Worm (Caenorhabditis elegans) whole organism, L4 larva: ENCODE data around the gene enu-3.6.

ENCODE experiments used
- F10B5.3 ChIP-seq: sonication (generic microtip); optimal IDR thresholded peaks from 2 replicates; lab custom pipeline; 2016; ENCODE audit warnings: mild to moderate bottlenecking, missing genetic modification characterization, missing compliant biosample characterization
- Y75B8A.6 ChIP-seq: fragments of 200-800 bp; sonication (Bioruptor generic); IDR thresholded peaks from 2 replicates; pipeline ENCODE4 v1.3.6; 2022; ENCODE audit warnings: missing genetic modification reagents, missing genetic modification characterization, missing compliant biosample characterization
- ZK337.2 ChIP-seq: fragments of 200-800 bp; sonication (Bioruptor generic); IDR thresholded peaks from 2 replicates; pipeline ENCODE4 v1.3.6; 2022; ENCODE audit warnings: missing genetic modification reagents, missing genetic modification characterization, missing compliant biosample characterization
- dpl-1 ChIP-seq: fragments of 150-350 bp; optimal IDR thresholded peaks from 2 replicates; lab custom pipeline; 2014; ENCODE audit warnings: missing biosample characterization, missing genetic modification reagents, missing genetic modification characterization
- duxl-1 ChIP-seq: sonication (generic microtip); optimal IDR thresholded peaks from 2 replicates; lab custom pipeline; 2016; ENCODE audit warnings: mild to moderate bottlenecking, missing genetic modification characterization, moderate library complexity, missing compliant biosample characterization; ENCODE audit not compliant: poor library complexity
- hlh-30 ChIP-seq: sonication (generic microtip); optimal IDR thresholded peaks from 2 replicates; lab custom pipeline; 2017; ENCODE audit warnings: antibody characterized with exemption, mild to moderate bottlenecking, missing genetic modification characterization, missing compliant biosample characterization; ENCODE audit not compliant: insufficient read depth
- lsy-2 ChIP-seq, 2 experiments: fragments of 150-350 bp in 1 of 2; sonication (generic microtip) in 1 of 2; optimal IDR thresholded peaks; 2 replicates each; lab custom pipeline; 2014 to 2017; ENCODE audit warnings: missing biosample characterization in 2 of 2, missing genetic modification characterization in 2 of 2
- mdl-1 ChIP-seq, 2 experiments: fragments of 150-350 bp in 1 of 2; sonication (generic microtip) in 1 of 2; optimal IDR thresholded peaks; 2 replicates each; lab custom pipeline; 2014 to 2017; ENCODE audit warnings: missing biosample characterization in 2 of 2, missing genetic modification characterization in 2 of 2
- nhr-25 ChIP-seq: sonication (generic microtip); optimal IDR thresholded peaks from 2 replicates; lab custom pipeline; 2017; ENCODE audit warnings: missing genetic modification characterization, mild to moderate bottlenecking, missing compliant biosample characterization, antibody characterized with exemption, moderate library complexity, borderline replicate concordance; ENCODE audit not compliant: insufficient read depth
- skn-1 ChIP-seq: fragments of 150-350 bp; optimal IDR thresholded peaks from 2 replicates; lab custom pipeline; 2014; ENCODE audit warnings: missing biosample characterization, missing genetic modification characterization

ce11 chrIII:10794049-10794448 is 43.8 kb downstream of the enu-3.6 start, which contains the start of gene clec-163:
- no peak for TF ChIP-seq nhr-25 (tag; lab: Kevin White, UChicago)
- no peak for TF ChIP-seq dpl-1 (GFP tag; lab: Kevin White, UChicago)
- TF ChIP-seq skn-1 (tag; lab: Kevin White, UChicago) = no peak
- no peak for TF ChIP-seq lsy-2 (tag; optimal IDR thresholded peaks at IDR 0.05; lab: Kevin White, UChicago)
- no peak for TF ChIP-seq mdl-1 (tag; optimal IDR thresholded peaks at IDR 0.05; lab: Kevin White, UChicago)
- TF ChIP-seq hlh-30 (tag; lab: Kevin White, UChicago) = no peak
- TF ChIP-seq ZK337.2 = no peak
- no peak for TF ChIP-seq F10B5.3 (tag; lab: Kevin White, UChicago)
- TF ChIP-seq duxl-1 (tag; lab: Kevin White, UChicago) = no peak
- no peak for TF ChIP-seq Y75B8A.6 (GFP tag; lab: Robert Waterston, UW)
